Worm (Caenorhabditis elegans) whole organism, L3 larva: Measurements from ENCODE around the gene K01C8.2.

Source experiments
- ZK546.5 ChIP-seq: sonication (generic microtip); optimal IDR thresholded peaks from 2 replicates; lab custom pipeline; 2017; ENCODE audit warnings: missing biosample characterization, missing genetic modification characterization
- ama-1 ChIP-seq: fragments of 150-350 bp; optimal IDR thresholded peaks from 2 replicates; lab custom pipeline; 2018
- ceh-16 ChIP-seq: sonication (generic microtip); optimal IDR thresholded peaks from 2 replicates; lab custom pipeline; 2017; ENCODE audit warnings: missing biosample characterization, missing genetic modification characterization
- ceh-28 ChIP-seq: fragments of 150-350 bp; optimal IDR thresholded peaks from 2 replicates; lab custom pipeline; 2014; ENCODE audit warnings: missing biosample characterization, missing genetic modification reagents, missing genetic modification characterization
- ceh-82 ChIP-seq: fragments of 150-350 bp; optimal IDR thresholded peaks from 2 replicates; lab custom pipeline; 2014; ENCODE audit warnings: missing biosample characterization, missing genetic modification characterization
- egl-5 ChIP-seq: fragments of 150-350 bp; optimal IDR thresholded peaks from 2 replicates; lab custom pipeline; 2017; ENCODE audit warnings: missing biosample characterization, missing genetic modification reagents, missing genetic modification characterization, inconsistent platforms
- elt-1 ChIP-seq: fragments of 150-350 bp; optimal IDR thresholded peaks from 2 replicates; lab custom pipeline; 2014; ENCODE audit warnings: missing biosample characterization, missing genetic modification characterization
- elt-2 ChIP-seq: sonication (generic microtip); optimal IDR thresholded peaks from 2 replicates; lab custom pipeline; 2016; ENCODE audit warnings: missing genetic modification reagents, mild to moderate bottlenecking, missing genetic modification characterization, missing compliant biosample characterization
- eor-1 ChIP-seq, 2 experiments: fragments of 150-350 bp; optimal IDR thresholded peaks; 2 replicates each; lab custom pipeline; 2014 to 2018; ENCODE audit warnings: missing biosample characterization in 2 of 2, missing genetic modification characterization in 2 of 2
- fkh-10 ChIP-seq: sonication (generic microtip); optimal IDR thresholded peaks from 2 replicates; lab custom pipeline; 2017; ENCODE audit warnings: missing biosample characterization, missing genetic modification reagents, missing genetic modification characterization
- jun-1 ChIP-seq: fragments of 150-350 bp; optimal IDR thresholded peaks from 2 replicates; lab custom pipeline; 2014; ENCODE audit warnings: missing biosample characterization, missing genetic modification reagents, missing genetic modification characterization
- lsy-12 ChIP-seq: sonication (generic microtip); optimal IDR thresholded peaks from 2 replicates; lab custom pipeline; 2016; ENCODE audit warnings: mild to moderate bottlenecking, missing genetic modification characterization, missing compliant biosample characterization
- mml-1 ChIP-seq: fragments of 150-350 bp; sonication (generic microtip); optimal IDR thresholded peaks from 3 replicates; lab custom pipeline; 2014; ENCODE audit warnings: missing biosample characterization, missing genetic modification characterization
- nfya-1 ChIP-seq: sonication (generic microtip); optimal IDR thresholded peaks from 2 replicates; lab custom pipeline; 2017; ENCODE audit warnings: missing genetic modification characterization, mild to moderate bottlenecking, missing compliant biosample characterization, antibody characterized with exemption, moderate library complexity; ENCODE audit not compliant: insufficient read depth
- nhr-11 ChIP-seq: fragments of 150-350 bp; optimal IDR thresholded peaks from 2 replicates; lab custom pipeline; 2014; ENCODE audit warnings: missing biosample characterization, missing genetic modification characterization
- nhr-12 ChIP-seq: fragments of 150-350 bp; optimal IDR thresholded peaks from 2 replicates; lab custom pipeline; 2014; ENCODE audit warnings: missing biosample characterization, missing genetic modification characterization
- nhr-237 ChIP-seq: fragments of 150-350 bp; optimal IDR thresholded peaks from 2 replicates; lab custom pipeline; 2014; ENCODE audit warnings: missing biosample characterization, missing genetic modification characterization
- nhr-25 ChIP-seq: sonication (generic microtip); optimal IDR thresholded peaks from 2 replicates; lab custom pipeline; 2017; ENCODE audit warnings: missing biosample characterization, missing genetic modification characterization
- nhr-28 ChIP-seq: fragments of 150-350 bp; optimal IDR thresholded peaks from 2 replicates; lab custom pipeline; 2014; ENCODE audit warnings: missing biosample characterization, missing genetic modification characterization
- nhr-43 ChIP-seq: sonication (generic microtip); optimal IDR thresholded peaks from 2 replicates; lab custom pipeline; 2016; ENCODE audit warnings: mild to moderate bottlenecking, missing genetic modification characterization, missing compliant biosample characterization; ENCODE audit not compliant: poor library complexity, severe bottlenecking
- nhr-67 ChIP-seq: fragments of 150-350 bp; optimal IDR thresholded peaks from 2 replicates; lab custom pipeline; 2014; ENCODE audit warnings: missing biosample characterization, missing genetic modification characterization
- nhr-77 ChIP-seq: fragments of 150-350 bp; optimal IDR thresholded peaks from 2 replicates; lab custom pipeline; 2014; ENCODE audit warnings: missing biosample characterization, missing genetic modification characterization
- pha-4 ChIP-seq: fragments of 150-350 bp; optimal IDR thresholded peaks from 2 replicates; lab custom pipeline; 2014; ENCODE audit warnings: missing biosample characterization, missing genetic modification reagents, missing genetic modification characterization
- pqm-1 ChIP-seq: fragments of 150-350 bp; optimal IDR thresholded peaks from 2 replicates; lab custom pipeline; 2017; ENCODE audit warnings: missing biosample characterization, missing genetic modification characterization, inconsistent platforms
- skn-1 ChIP-seq: fragments of 150-350 bp; optimal IDR thresholded peaks from 2 replicates; lab custom pipeline; 2014; ENCODE audit warnings: missing biosample characterization, missing genetic modification characterization
- snpc-4 ChIP-seq: fragments of 150-350 bp; optimal IDR thresholded peaks from 2 replicates; lab custom pipeline; 2014; ENCODE audit warnings: missing biosample characterization, missing genetic modification characterization
- tbx-2 ChIP-seq: sonication (generic microtip); optimal IDR thresholded peaks from 2 replicates; lab custom pipeline; 2016; ENCODE audit warnings: mild to moderate bottlenecking, missing genetic modification characterization, missing compliant biosample characterization
- unc-39 ChIP-seq: sonication (generic microtip); optimal IDR thresholded peaks from 4 replicates; lab custom pipeline; 2017; ENCODE audit warnings: missing biosample characterization, missing genetic modification characterization
- unc-62 ChIP-seq: fragments of 150-350 bp; sonication (generic microtip); optimal IDR thresholded peaks from 4 replicates; lab custom pipeline; 2014; ENCODE audit warnings: missing biosample characterization, missing genetic modification reagents, missing genetic modification characterization
- zag-1 ChIP-seq: fragments of 150-350 bp; optimal IDR thresholded peaks from 2 replicates; lab custom pipeline; 2014; ENCODE audit warnings: missing biosample characterization, missing genetic modification characterization
- ztf-4 ChIP-seq: fragments of 150-350 bp; optimal IDR thresholded peaks from 2 replicates; lab custom pipeline; 2014; ENCODE audit warnings: missing biosample characterization, missing genetic modification characterization

K01C8.2 gene

ce11 chrII:8238155-8238554, 31.1 kb downstream of the K01C8.2 start, which contains the start of gene nlp-5:
nlp-5 (plus strand) TSS chrII:8238455.
- TF ChIP-seq zag-1 (tag; lab: Kevin White, UChicago) (no peak), nhr-25 (tag; lab: Kevin White, UChicago) (no peak), snpc-4 (tag; lab: Kevin White, UChicago) (no peak)

ce11 chrII:8232489-8232888, 36.8 kb downstream of the K01C8.2 start, which contains the start of gene M110.7:
M110.7 (plus strand) TSS chrII:8232789.
- TF ChIP-seq unc-39 (tag; lab: Kevin White, UChicago): no peak
- TF ChIP-seq nhr-12 (tag; lab: Kevin White, UChicago): no peak
- no peak for TF ChIP-seq nhr-25 (tag; lab: Kevin White, UChicago)

ce11 chrII:8230976-8231375, 38.3 kb downstream of the K01C8.2 start, which contains the start of gene M110.9:
M110.9 (plus strand) TSS chrII:8231276.
- TF ChIP-seq nhr-28: no peak
- no peak for TF ChIP-seq nhr-237 (tag; lab: Kevin White, UChicago)

ce11 chrII:8226475-8226874, 42.8 kb downstream of the K01C8.2 start:
- TF ChIP-seq nhr-67 (no peak), fkh-10 (GFP tag; lab: Kevin White, UChicago) (no peak), elt-1 (no peak), nhr-28 (no peak), nfya-1 (tag; lab: Kevin White, UChicago) (no peak), nhr-11 (tag; lab: Kevin White, UChicago) (no peak), eor-1 (tag; optimal IDR thresholded peaks at IDR 0.05; lab: Kevin White, UChicago) (no peak), egl-5 (tag; lab: Kevin White, UChicago) (no peak), ceh-16 (no peak), lsy-12 (tag; lab: Kevin White, UChicago) (no peak), ztf-4 (tag; lab: Kevin White, UChicago) (no peak), zag-1 (tag; lab: Kevin White, UChicago) (no peak), ZK546.5 (tag; lab: Kevin White, UChicago) (no peak), ceh-82 (tag; lab: Kevin White, UChicago) (no peak), pha-4 (tag; lab: Kevin White, UChicago) (peak; percentile 68), mml-1 (tag; lab: Kevin White, UChicago) (no peak), unc-62 (GFP tag; lab: Kevin White, UChicago) (no peak), ceh-28 (tag; lab: Kevin White, UChicago) (peak; percentile 22), nhr-77 (no peak), elt-2 (tag; lab: Kevin White, UChicago) (peak; percentile 95), jun-1 (tag; lab: Kevin White, UChicago) (no peak), nhr-25 (tag; lab: Kevin White, UChicago) (no peak), nhr-237 (tag; lab: Kevin White, UChicago) (no peak), pqm-1 (tag; lab: Kevin White, UChicago) (peak; percentile 83), ama-1 (lab: Kevin White, UChicago) (no peak), nhr-12 (tag; lab: Kevin White, UChicago) (no peak), tbx-2 (tag; lab: Kevin White, UChicago) (no peak)

ce11 chrII:8225914-8226313, 43.3 kb downstream of the K01C8.2 start:
- TF ChIP-seq nhr-43: peak; percentile 26
- no peak for TF ChIP-seq nhr-12 (tag; lab: Kevin White, UChicago)
- TF ChIP-seq nhr-77: no peak
- no peak for TF ChIP-seq pha-4 (tag; lab: Kevin White, UChicago)
- no peak for TF ChIP-seq nhr-28
- no peak for TF ChIP-seq mml-1 (tag; lab: Kevin White, UChicago)
- peak; percentile 52 for TF ChIP-seq nhr-25 (tag; lab: Kevin White, UChicago)
- peak; percentile 32 for TF ChIP-seq ama-1 (lab: Kevin White, UChicago)
- TF ChIP-seq skn-1: no peak
- peak; percentile 13 for TF ChIP-seq nfya-1 (tag; lab: Kevin White, UChicago)

- TF ChIP-seq elt-1 (peak; percentile 61), pha-4 (tag; lab: Kevin White, UChicago) (no peak)
These were observed 43.9 kb downstream of the K01C8.2 start for ce11 chrII:8225347-8225746.
